Worm (Caenorhabditis elegans): ENCODE data around the gene max-1.

ce11 chrV:13049149-13049610, 70.8 kb downstream of the max-1 start, which contains the start of gene W07G4.8:
- no peak for TF ChIP-seq ztf-11 (tag; optimal IDR thresholded peaks at IDR 0.05)
- TF ChIP-seq fkh-10 (GFP tag; optimal IDR thresholded peaks at IDR 0.05): no peak
- no peak for TF ChIP-seq pqm-1 (tag; optimal IDR thresholded peaks at IDR 0.05)
- no peak for TF ChIP-seq lin-13 (GFP tag; optimal IDR thresholded peaks at IDR 0.05)

All from whole organism, L1 larva.